Worm (Caenorhabditis elegans): Measurements from ENCODE around the gene ipla-3.

DNA sequence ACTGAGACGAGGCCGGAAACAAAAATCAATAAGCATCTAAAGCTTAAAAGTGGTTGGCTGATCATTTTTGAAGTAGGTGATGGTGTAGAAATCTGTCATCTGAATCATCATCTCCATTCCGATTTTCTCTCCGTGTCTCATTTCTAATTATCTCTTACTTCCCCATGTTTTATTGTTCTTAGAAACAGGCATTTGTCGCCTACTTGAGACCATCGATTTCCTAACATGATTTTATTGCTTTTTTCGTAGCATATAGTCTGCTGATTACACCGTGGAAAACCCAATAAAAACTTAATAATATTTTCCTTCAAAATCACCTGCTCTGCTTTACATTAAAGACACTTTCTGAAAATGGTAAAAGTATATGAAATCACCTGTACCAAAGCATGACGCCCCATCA lies 46.2 kb upstream of the ipla-3 start, which contains the start of gene F38A6.4:
- TF ChIP-seq W03F9.2 (tag; optimal IDR thresholded peaks at IDR 0.05), result no peak
- no peak for TF ChIP-seq him-1 (tag; optimal IDR thresholded peaks at IDR 0.05)
